Worm (Caenorhabditis elegans): ENCODE data around the gene nhr-140.

Gene nhr-140

ce11 chrV:6948225-6948624, 41.3 kb downstream of the nhr-140 start, which contains the start of gene Y57E12B.1:
Gene Y57E12B.1 (plus strand): TSS chrV:6948525.
- TF ChIP-seq unc-39 (tag; optimal IDR thresholded peaks at IDR 0.05) = no peak

DNA sequence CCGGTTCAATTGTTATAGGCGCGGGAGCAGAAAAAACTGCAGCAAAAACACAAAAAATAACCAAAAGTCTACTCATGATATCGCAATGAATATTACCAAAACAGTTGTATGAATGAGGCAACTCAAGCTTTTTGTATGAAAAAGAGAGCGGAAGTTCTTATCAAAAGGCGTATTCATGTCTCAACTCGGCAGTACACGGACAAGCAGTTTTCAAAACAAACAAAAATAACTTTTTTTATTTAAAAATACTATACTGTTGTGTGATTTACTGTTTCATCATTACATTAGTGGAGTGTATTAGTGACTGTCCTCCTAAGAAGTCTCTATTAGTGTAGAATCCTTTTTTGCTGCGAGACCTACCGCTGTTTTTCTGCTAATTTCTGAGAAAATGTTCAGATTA, 42.0 kb downstream of the nhr-140 start, which contains the start of gene Y57E12B.4:
Gene Y57E12B.4, minus strand, starts transcription at position 101 of the 400 bp plus-strand sequence.
- no peak for TF ChIP-seq nhr-129 (tag; optimal IDR thresholded peaks at IDR 0.05)
- TF ChIP-seq skn-1 (tag; optimal IDR thresholded peaks at IDR 0.05) = no peak
- TF ChIP-seq ceh-16 (tag; optimal IDR thresholded peaks at IDR 0.05) = no peak
- TF ChIP-seq unc-39 (tag; optimal IDR thresholded peaks at IDR 0.05) = no peak
- no peak for TF ChIP-seq nhr-6 (tag; optimal IDR thresholded peaks at IDR 0.05)
- no peak for TF ChIP-seq lsy-2 (tag; optimal IDR thresholded peaks at IDR 0.05)
- no peak for TF ChIP-seq mbf-1 (tag; optimal IDR thresholded peaks at IDR 0.05)
- no peak for TF ChIP-seq ZK546.5 (tag; optimal IDR thresholded peaks at IDR 0.05)
- TF ChIP-seq dmd-4 (tag; optimal IDR thresholded peaks at IDR 0.05) = no peak
- TF ChIP-seq lin-13 (GFP tag; optimal IDR thresholded peaks at IDR 0.05) = no peak
- no peak for TF ChIP-seq peb-1 (tag; optimal IDR thresholded peaks at IDR 0.05)
- TF ChIP-seq zag-1 (tag; optimal IDR thresholded peaks at IDR 0.05) = no peak
- no peak for TF ChIP-seq egl-27 (tag; optimal IDR thresholded peaks at IDR 0.05)
- TF ChIP-seq nhr-77 (tag; optimal IDR thresholded peaks at IDR 0.05) = no peak
- no peak for TF ChIP-seq F13H6.1 (tag; optimal IDR thresholded peaks at IDR 0.05)
- no peak for TF ChIP-seq unc-62 (GFP tag; optimal IDR thresholded peaks at IDR 0.05)
- TF ChIP-seq fos-1 (tag; optimal IDR thresholded peaks at IDR 0.05) = no peak
- no peak for TF ChIP-seq snpc-4 (tag; optimal IDR thresholded peaks at IDR 0.05)
